Fruit fly (Drosophila melanogaster) whole organism, adult: ENCODE measurements around the gene Rab9.

Experiments
- CG11617 ChIP-seq: fragments of 200-800 bp; sonication (Bioruptor generic); optimal IDR thresholded peaks from 2 replicates; lab custom pipeline; 2017; ENCODE audit warnings: mild to moderate bottlenecking, missing biosample characterization, missing genetic modification reagents, missing genetic modification characterization
- CG14711 ChIP-seq: fragments of 200-800 bp; sonication (Bioruptor generic); optimal IDR thresholded peaks from 2 replicates; lab custom pipeline; 2018; ENCODE audit warnings: missing biosample characterization, mild to moderate bottlenecking, missing genetic modification characterization, moderate library complexity
- CG7045 ChIP-seq: fragments of 200-800 bp; sonication (Bioruptor generic); optimal IDR thresholded peaks from 2 replicates; lab custom pipeline; 2017; ENCODE audit warnings: missing biosample characterization, mild to moderate bottlenecking, missing genetic modification characterization
- Clk ChIP-seq: fragments of 200-800 bp; sonication (Bioruptor generic); optimal IDR thresholded peaks from 2 replicates; lab custom pipeline; 2017; ENCODE audit warnings: missing biosample characterization, missing genetic modification characterization
- Hr96 ChIP-seq: fragments of 200-800 bp; sonication (Bioruptor generic); optimal IDR thresholded peaks from 2 replicates; lab custom pipeline; 2016; ENCODE audit warnings: missing biosample characterization, missing genetic modification characterization
- Mnt ChIP-seq: fragments of 200-800 bp; sonication (Bioruptor generic); optimal IDR thresholded peaks from 2 replicates; lab custom pipeline; 2016; ENCODE audit warnings: missing biosample characterization, mild to moderate bottlenecking, missing genetic modification characterization
- bab1 ChIP-seq: fragments of 200-800 bp; sonication (Bioruptor generic); optimal IDR thresholded peaks from 3 replicates; lab custom pipeline; 2019; ENCODE audit warnings: missing biosample characterization, mild to moderate bottlenecking, missing genetic modification characterization, moderate library complexity
- cic ChIP-seq: fragments of 200-800 bp; sonication (Bioruptor generic); optimal IDR thresholded peaks from 2 replicates; lab custom pipeline; 2017; ENCODE audit warnings: missing biosample characterization, mild to moderate bottlenecking, missing genetic modification characterization, moderate library complexity
- kay ChIP-seq: fragments of 200-800 bp; sonication (Bioruptor generic); peaks from one replicate; lab custom pipeline; 2016; ENCODE audit warnings: missing biosample characterization, missing genetic modification characterization, borderline replicate concordance
- ovo ChIP-seq: fragments of 200-800 bp; sonication (Bioruptor generic); optimal IDR thresholded peaks from 2 replicates; lab custom pipeline; 2016; ENCODE audit warnings: missing biosample characterization, missing genetic modification characterization
- pad ChIP-seq: fragments of 200-800 bp; sonication (Bioruptor generic); optimal IDR thresholded peaks from 3 replicates; lab custom pipeline; 2017; ENCODE audit warnings: missing biosample characterization, missing genetic modification characterization, mild to moderate bottlenecking, moderate library complexity, missing genetic modification reagents
- tj ChIP-seq: fragments of 200-800 bp; sonication (Bioruptor generic); optimal IDR thresholded peaks from 3 replicates; lab custom pipeline; 2017; ENCODE audit warnings: missing biosample characterization, mild to moderate bottlenecking, missing genetic modification characterization, moderate library complexity
- toe ChIP-seq: fragments of 200-800 bp; sonication (Bioruptor generic); optimal IDR thresholded peaks from 2 replicates; lab custom pipeline; 2016; ENCODE audit warnings: missing biosample characterization, missing genetic modification characterization

dm6 chr2L:19393703-19394210 lies 38.6 kb upstream of the Rab9 start, which contains the start of gene CG31798:
- TF ChIP-seq cic (GFP tag; lab: Kevin White, UChicago) (no peak), kay (GFP tag; lab: Kevin White, UChicago) (no peak), ovo (GFP tag; lab: Kevin White, UChicago) (no peak), Hr96 (GFP tag; lab: Kevin White, UChicago) (no peak), Mnt (GFP tag; lab: Kevin White, UChicago) (no peak), Clk (GFP tag; lab: Kevin White, UChicago) (no peak), bab1 (GFP tag; lab: Kevin White, UChicago) (no peak), CG14711 (tag; lab: Kevin White, UChicago) (no peak), tj (no peak), pad (GFP tag; lab: Kevin White, UChicago) (no peak), CG7045 (GFP tag; lab: Kevin White, UChicago) (no peak), toe (GFP tag; lab: Kevin White, UChicago) (no peak), CG11617 (GFP tag; lab: Kevin White, UChicago) (no peak)
